Fruit fly (Drosophila melanogaster) whole organism, wandering third instar larva: ENCODE measurements around the gene CG8051.

Experiments used
- Dfd ChIP-seq: fragments of >200 bp; optimal IDR thresholded peaks from 2 replicates; lab custom pipeline; 2017; ENCODE audit warnings: missing biosample characterization, missing genetic modification characterization
- GATAd ChIP-seq: sonication (Bioruptor generic); optimal IDR thresholded peaks from 2 replicates; lab custom pipeline; 2016; ENCODE audit warnings: missing biosample characterization, missing genetic modification characterization
- OdsH ChIP-seq: fragments of 200-800 bp; sonication (Bioruptor generic); optimal IDR thresholded peaks from 2 replicates; lab custom pipeline; 2016; ENCODE audit warnings: missing biosample characterization, mild to moderate bottlenecking, missing genetic modification characterization
- Rel ChIP-seq, 2 experiments: fragments of 200-800 bp; sonication (Bioruptor generic) in 1 of 2; optimal IDR thresholded peaks; 2 replicates in 1 of 2; 3 replicates in 1 of 2; lab custom pipeline; 2016 to 2019; ENCODE audit warnings: mild to moderate bottlenecking in 2 of 2, missing biosample characterization in 2 of 2, missing genetic modification characterization in 2 of 2, moderate library complexity in 1 of 2
- Sp1 ChIP-seq: fragments of 200-800 bp; sonication (Bioruptor generic); optimal IDR thresholded peaks from 3 replicates; lab custom pipeline; 2019; ENCODE audit warnings: missing biosample characterization, mild to moderate bottlenecking, missing genetic modification characterization, moderate library complexity
- br ChIP-seq: fragments of 200-800 bp; sonication (Bioruptor generic); optimal IDR thresholded peaks from 2 replicates; lab custom pipeline; 2016; ENCODE audit warnings: missing biosample characterization, missing genetic modification characterization
- dl ChIP-seq, 2 experiments: fragments of 175-275, 200-275 bp in 1 of 2; fragments of 200-275 bp in 1 of 2; sonication (Bioruptor generic); optimal IDR thresholded peaks; lab custom pipeline; 2018; ENCODE audit warnings: mild to moderate bottlenecking in 2 of 2, missing biosample characterization in 2 of 2, missing genetic modification characterization in 2 of 2, moderate library complexity in 2 of 2; ENCODE audit not compliant: partially characterized antibody in 2 of 2, insufficient read depth in 1 of 2
- foxo ChIP-seq, 2 experiments: fragments of 200-800 bp; sonication (Bioruptor generic); optimal IDR thresholded peaks; 2 replicates in 1 of 2; 3 replicates in 1 of 2; lab custom pipeline; 2016 to 2017; ENCODE audit warnings: missing biosample characterization in 2 of 2, missing genetic modification characterization in 2 of 2
- fru ChIP-seq: fragments of 200-800 bp; sonication (Bioruptor generic); optimal IDR thresholded peaks from 3 replicates; lab custom pipeline; 2016; ENCODE audit warnings: missing biosample characterization, mild to moderate bottlenecking, missing genetic modification characterization
- lola ChIP-seq: fragments of >200 bp; optimal IDR thresholded peaks from 2 replicates; lab custom pipeline; 2017; ENCODE audit warnings: missing biosample characterization, missing genetic modification characterization
- pan ChIP-seq: fragments of >200 bp; optimal IDR thresholded peaks from 2 replicates; lab custom pipeline; 2017
- psq ChIP-seq: fragments of 200-800 bp; sonication (Bioruptor generic); optimal IDR thresholded peaks from 3 replicates; lab custom pipeline; 2017; ENCODE audit warnings: missing biosample characterization, mild to moderate bottlenecking, missing genetic modification characterization, moderate library complexity
- sage ChIP-seq: fragments of 200-800 bp; sonication (Bioruptor generic); optimal IDR thresholded peaks from 2 replicates; lab custom pipeline; 2016; ENCODE audit warnings: missing biosample characterization, mild to moderate bottlenecking, missing genetic modification characterization

DNA sequence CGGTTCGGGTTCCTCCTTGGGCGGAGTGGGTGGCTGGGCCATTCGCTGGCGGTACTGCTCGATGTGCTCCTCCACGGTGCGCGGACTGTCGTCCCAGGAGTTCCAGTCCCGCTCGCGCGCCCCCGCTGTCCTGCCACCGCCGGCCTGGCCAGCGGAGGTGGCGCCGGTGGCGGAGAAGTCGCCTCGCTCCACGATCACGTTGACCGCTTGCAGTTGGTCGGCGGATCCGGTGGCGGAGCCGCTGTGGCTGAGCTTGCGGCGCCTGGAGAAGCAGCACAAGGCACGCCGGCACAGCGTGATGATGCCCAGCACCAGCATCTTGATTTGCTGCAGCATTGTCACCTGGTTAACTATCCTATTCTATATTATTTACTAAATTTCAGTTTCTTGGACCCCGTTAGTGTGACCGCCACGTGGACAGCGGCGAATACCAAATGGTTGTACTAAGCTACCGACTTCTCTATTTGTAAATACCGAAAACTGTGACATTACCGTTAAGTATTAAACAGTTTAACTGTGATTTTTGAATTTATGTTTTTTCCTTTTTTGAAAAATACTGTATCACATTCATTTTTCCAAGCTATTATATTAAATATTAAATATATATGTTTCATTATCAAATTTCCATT, 31.1 kb downstream of the CG8051 start, which contains the start of the genes CG32537 and CG32536:
- TF ChIP-seq fru = no peak
- TF ChIP-seq Sp1 (GFP tag; lab: Kevin White, UChicago) = no peak
- no peak for TF ChIP-seq sage
- TF ChIP-seq pan (lab: Kevin White, UChicago) = no peak
- TF ChIP-seq GATAd = no peak
- no peak for TF ChIP-seq lola (GFP tag; lab: Kevin White, UChicago)
- no peak for TF ChIP-seq psq (GFP tag; lab: Kevin White, UChicago)
- TF ChIP-seq dl (GFP tag; optimal IDR thresholded peaks at IDR 0.05; lab: Kevin White, UChicago; ENCODE audit: insufficient read depth in 1 of 2, partially characterized antibody in 2 of 2) = no peak
- no peak for TF ChIP-seq foxo (GFP tag; optimal IDR thresholded peaks at IDR 0.05; lab: Kevin White, UChicago)
- no peak for TF ChIP-seq OdsH (GFP tag; lab: Kevin White, UChicago)
- TF ChIP-seq Dfd = no peak
- TF ChIP-seq br (GFP tag; lab: Kevin White, UChicago) = no peak
- no peak for TF ChIP-seq Rel (GFP tag; optimal IDR thresholded peaks at IDR 0.05; lab: Kevin White, UChicago)
- no peak for TF ChIP-seq Rel (tag; optimal IDR thresholded peaks at IDR 0.05; lab: Kevin White, UChicago)
